Worm (Caenorhabditis elegans) whole organism, L4 larva: Measurements from ENCODE around the gene F35E12.9.

Experiments used
- ceh-82 ChIP-seq: sonication (generic microtip); optimal IDR thresholded peaks from 2 replicates; lab custom pipeline; 2017; ENCODE audit warnings: missing biosample characterization, missing genetic modification characterization
- mes-2 ChIP-seq: sonication (generic microtip); optimal IDR thresholded peaks from 2 replicates; lab custom pipeline; 2016; ENCODE audit warnings: missing genotype, mild to moderate bottlenecking, missing genetic modification characterization, missing compliant biosample characterization; ENCODE audit not compliant: poor library complexity, severe bottlenecking

DNA sequence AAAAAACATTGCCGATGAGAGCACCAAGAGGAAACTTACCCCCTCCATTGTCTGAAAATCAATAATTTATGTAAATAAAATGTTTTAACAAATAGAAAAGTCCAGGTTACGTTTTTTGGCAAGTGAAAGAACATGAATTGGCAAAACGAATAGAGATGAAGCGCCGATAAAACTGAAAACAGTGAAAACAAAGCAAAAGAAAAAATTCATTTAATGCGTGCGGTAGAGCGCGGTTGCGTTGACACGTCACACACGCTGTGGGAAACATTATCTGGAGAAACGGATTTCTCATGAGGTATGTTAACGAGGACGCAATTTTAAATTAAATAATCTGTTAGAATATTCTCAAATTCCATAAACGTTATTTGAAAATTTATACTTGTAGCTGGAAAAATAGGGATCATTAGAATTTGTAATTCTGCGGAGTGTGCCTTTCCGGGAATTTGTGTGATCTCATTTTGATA is 29.7 kb downstream of the F35E12.9 start, which contains the start of gene zipt-9:
- TF ChIP-seq ceh-82 (tag; lab: Kevin White, UChicago) (no peak), mes-2 (peak; percentile 96)
